Fruit fly (Drosophila melanogaster) Kc167 (cell line): ENCODE data around the gene HisRS.

ENCODE experiments used
- Myc ChIP-seq: fragments of >200 bp; optimal IDR thresholded peaks from 2 replicates; lab custom pipeline; 2017; ENCODE audit warnings: missing external identifiers
- Sin3A ChIP-seq: fragments of >200 bp; optimal IDR thresholded peaks from 2 replicates; lab custom pipeline; 2018; ENCODE audit warnings: missing external identifiers
- h ChIP-seq: fragments of >200 bp; optimal IDR thresholded peaks from 3 replicates; lab custom pipeline; 2018; ENCODE audit warnings: missing external identifiers
- insv ChIP-seq: fragments of >200 bp; optimal IDR thresholded peaks from 3 replicates; lab custom pipeline; 2018; ENCODE audit warnings: missing external identifiers
- psq ChIP-seq: fragments of >200 bp; optimal IDR thresholded peaks from 2 replicates; lab custom pipeline; 2017; ENCODE audit warnings: missing external identifiers
- ttk ChIP-seq: sonication (Bioruptor generic); optimal IDR thresholded peaks from 2 replicates; lab custom pipeline; 2017; ENCODE audit warnings: missing external identifiers

HisRS gene

dm6 chrX:18515205-18515921, at the start of gene HisRS, which contains the start of gene Bx:
Gene HisRS, plus strand, starts transcription at chrX:18515428.
Gene Bx, plus strand, starts transcription at chrX:18515428.
- TF ChIP-seq h (lab: Kevin White, UChicago) (no peak), ttk (lab: Kevin White, UChicago) (no peak), insv (no peak), Sin3A (no peak), psq (no peak), Myc (lab: Kevin White, UChicago) (no peak)

dm6 chrX:18467881-18468280, 47.3 kb upstream of the HisRS start:
- TF ChIP-seq h (lab: Kevin White, UChicago) = no peak
- no peak for TF ChIP-seq ttk (lab: Kevin White, UChicago)

dm6 chrX:18479307-18480134, 35.7 kb upstream of the HisRS start, which contains the start of gene CG32547:
Gene CG32547, minus strand, starts transcription at chrX:18479487.
- TF ChIP-seq h (lab: Kevin White, UChicago) (no peak), psq (peak; percentile 99)

- TF ChIP-seq psq = no peak
- TF ChIP-seq h (lab: Kevin White, UChicago) = no peak
- TF ChIP-seq Sin3A = no peak
- no peak for TF ChIP-seq ttk (lab: Kevin White, UChicago)
- TF ChIP-seq Myc (lab: Kevin White, UChicago) = no peak
- TF ChIP-seq insv = no peak
These were observed 32.7 kb upstream of the HisRS start for dm6 chrX:18482537-18482936.

dm6 chrX:18483261-18484218, 31.7 kb upstream of the HisRS start, which contains the start of gene Hayan:
Gene Hayan, minus strand, starts transcription at chrX:18483772.
- no peak for TF ChIP-seq Sin3A
- TF ChIP-seq insv = no peak
- TF ChIP-seq h (lab: Kevin White, UChicago) = no peak
- no peak for TF ChIP-seq ttk (lab: Kevin White, UChicago)
- no peak for TF ChIP-seq psq
- no peak for TF ChIP-seq Myc (lab: Kevin White, UChicago)

dm6 chrX:18486356-18487059, 28.7 kb upstream of the HisRS start, which contains the start of gene psh:
Gene psh, minus strand, starts transcription at chrX:18486921.
- TF ChIP-seq insv (no peak), Myc (lab: Kevin White, UChicago) (no peak), psq (no peak), ttk (lab: Kevin White, UChicago) (no peak), Sin3A (no peak), h (lab: Kevin White, UChicago) (no peak)

- TF ChIP-seq psq (no peak), insv (no peak), Myc (lab: Kevin White, UChicago) (no peak), ttk (lab: Kevin White, UChicago) (no peak), Sin3A (no peak), h (lab: Kevin White, UChicago) (no peak)
These were observed 25.7 kb upstream of the HisRS start, which contains the start of gene CG15046 for dm6 chrX:18489509-18489908. Gene CG15046, minus strand, starts transcription at chrX:18489620.

- TF ChIP-seq insv (no peak), Myc (lab: Kevin White, UChicago) (no peak), Sin3A (no peak), ttk (lab: Kevin White, UChicago) (no peak), h (lab: Kevin White, UChicago) (no peak), psq (no peak)
These were observed 23.3 kb upstream of the HisRS start, which contains the start of gene CG15044 for dm6 chrX:18491941-18492340. Gene CG15044, minus strand, starts transcription at chrX:18492006.

dm6 chrX:18494165-18494740, 21.0 kb upstream of the HisRS start, which contains the start of gene CG15043:
Gene CG15043, minus strand, starts transcription at chrX:18494168.
- TF ChIP-seq Sin3A = no peak
- no peak for TF ChIP-seq ttk (lab: Kevin White, UChicago)
- TF ChIP-seq h (lab: Kevin White, UChicago) = no peak
- TF ChIP-seq Myc (lab: Kevin White, UChicago) = no peak
- no peak for TF ChIP-seq psq
- TF ChIP-seq insv = no peak

- TF ChIP-seq ttk (lab: Kevin White, UChicago) = no peak
These were observed 15.5 kb upstream of the HisRS start, which contains the start of the genes Pgant7 and Xrcc2 for dm6 chrX:18499679-18500187. Gene Pgant7, minus strand, starts transcription at chrX:18499986. Gene Xrcc2, plus strand, starts transcription at chrX:18500127.
